Worm (Caenorhabditis elegans) whole organism, L4 larva: Measurements from ENCODE around the gene toca-1.

ENCODE experiments used
- D1046.2 ChIP-seq: fragments of 200-800 bp; sonication (Bioruptor generic); IDR thresholded peaks from 2 replicates; pipeline ENCODE4 v1.3.6; 2022; ENCODE audit warnings: missing genetic modification characterization, missing compliant biosample characterization
- F49E8.2 ChIP-seq: sonication (generic microtip); optimal IDR thresholded peaks from 2 replicates; lab custom pipeline; 2016; ENCODE audit warnings: missing compliant biosample characterization, mild to moderate bottlenecking, missing genetic modification characterization, borderline replicate concordance
- T20F7.1 ChIP-seq: fragments of 200-800 bp; sonication (Bioruptor generic); optimal IDR thresholded peaks from 2 replicates; lab custom pipeline; 2018; ENCODE audit warnings: mild to moderate bottlenecking, missing genetic modification characterization, missing compliant biosample characterization
- ZK337.2 ChIP-seq: fragments of 200-800 bp; sonication (Bioruptor generic); IDR thresholded peaks from 2 replicates; pipeline ENCODE4 v1.3.6; 2022; ENCODE audit warnings: missing genetic modification reagents, missing genetic modification characterization, missing compliant biosample characterization
- aha-1 ChIP-seq: fragments of 150-350 bp; peaks from one replicate; lab custom pipeline; 2014; ENCODE audit warnings: missing biosample characterization, missing genetic modification characterization
- ama-1 ChIP-seq: fragments of 150-350 bp; optimal IDR thresholded peaks from 2 replicates; lab custom pipeline; 2014; ENCODE audit warnings: inconsistent platforms, mixed read lengths
- ceh-62 ChIP-seq: sonication (generic microtip); optimal IDR thresholded peaks from 2 replicates; lab custom pipeline; 2017; ENCODE audit warnings: missing biosample characterization, missing genetic modification characterization
- ces-1 ChIP-seq: fragments of 150-350 bp; sonication (generic microtip); optimal IDR thresholded peaks from 4 replicates; lab custom pipeline; 2014; ENCODE audit warnings: missing biosample characterization, missing genetic modification reagents, missing genetic modification characterization
- cey-2 ChIP-seq: sonication (generic microtip); optimal IDR thresholded peaks from 3 replicates; lab custom pipeline; 2017; ENCODE audit warnings: missing genetic modification characterization, mild to moderate bottlenecking, missing compliant biosample characterization, antibody characterized with exemption, borderline replicate concordance; ENCODE audit not compliant: insufficient read depth
- ctbp-1 ChIP-seq: fragments of 200-800 bp; sonication (Bioruptor generic); IDR thresholded peaks from 2 replicates; pipeline ENCODE4 v1.3.6; 2022; ENCODE audit warnings: missing genetic modification reagents, missing genetic modification characterization, missing compliant biosample characterization
- daf-19 ChIP-seq: fragments of 200-800 bp; sonication (Bioruptor generic); conservative IDR thresholded peaks from 2 replicates; pipeline ENCODE4 v1.3.6; 2022; ENCODE audit warnings: missing genetic modification characterization, missing compliant biosample characterization
- dmd-6 ChIP-seq: fragments of 200-800 bp; sonication (Bioruptor generic); IDR thresholded peaks from 2 replicates; pipeline ENCODE4 v1.3.6; 2022; ENCODE audit warnings: missing genetic modification reagents, missing genetic modification characterization, missing compliant biosample characterization
- dmd-9 ChIP-seq: fragments of 200-800 bp; sonication (Bioruptor generic); IDR thresholded peaks from 2 replicates; pipeline ENCODE4 v1.3.6; 2022; ENCODE audit warnings: missing genetic modification reagents, missing genetic modification characterization, missing compliant biosample characterization
- egl-43 ChIP-seq: fragments of 200-800 bp; sonication (Bioruptor generic); IDR thresholded peaks from 2 replicates; pipeline ENCODE4 v1.3.6; 2022; ENCODE audit warnings: missing genetic modification reagents, missing genetic modification characterization, missing compliant biosample characterization
- fkh-10 ChIP-seq: fragments of 150-350 bp; optimal IDR thresholded peaks from 2 replicates; lab custom pipeline; 2014; ENCODE audit warnings: missing biosample characterization, missing genetic modification reagents, missing genetic modification characterization
- hlh-30 ChIP-seq: sonication (generic microtip); optimal IDR thresholded peaks from 2 replicates; lab custom pipeline; 2017; ENCODE audit warnings: antibody characterized with exemption, mild to moderate bottlenecking, missing genetic modification characterization, missing compliant biosample characterization; ENCODE audit not compliant: insufficient read depth
- hmg-1.1 ChIP-seq: fragments of 200-800 bp; sonication (Bioruptor generic); IDR thresholded peaks from 2 replicates; pipeline ENCODE4 v1.3.6; 2022; ENCODE audit warnings: missing genetic modification reagents, missing genetic modification characterization, missing compliant biosample characterization
- lin-15B ChIP-seq: fragments of 150-350 bp; sonication (generic microtip); optimal IDR thresholded peaks from 3 replicates; lab custom pipeline; 2014; ENCODE audit warnings: missing biosample characterization, missing genetic modification characterization
- lin-38 ChIP-seq: fragments of 200-800 bp; sonication (Bioruptor generic); IDR thresholded peaks from 2 replicates; pipeline ENCODE4 v1.3.6; 2022; ENCODE audit warnings: missing genetic modification reagents, missing genetic modification characterization, missing compliant biosample characterization
- madf-5 ChIP-seq, 2 experiments: fragments of 200-800 bp; sonication (Bioruptor generic); IDR thresholded peaks; 2 replicates each; pipeline ENCODE4 v1.3.6; 2022; ENCODE audit warnings: missing compliant biosample characterization in 2 of 2, missing genetic modification characterization in 2 of 2
- madf-9 ChIP-seq: fragments of 200-800 bp; sonication (Bioruptor generic); conservative IDR thresholded peaks from 2 replicates; pipeline ENCODE4 v1.3.6; 2022; ENCODE audit warnings: missing genetic modification reagents, missing genetic modification characterization, missing compliant biosample characterization
- mxl-3 ChIP-seq: fragments of 200-800 bp; sonication (Bioruptor generic); optimal IDR thresholded peaks from 2 replicates; lab custom pipeline; 2018; ENCODE audit warnings: mild to moderate bottlenecking, missing genetic modification characterization, missing compliant biosample characterization
- nhr-11 ChIP-seq: fragments of 150-350 bp; optimal IDR thresholded peaks from 2 replicates; lab custom pipeline; 2014; ENCODE audit warnings: missing biosample characterization, missing genetic modification characterization
- nhr-237 ChIP-seq: sonication (generic microtip); optimal IDR thresholded peaks from 2 replicates; lab custom pipeline; 2017; ENCODE audit warnings: missing biosample characterization, missing genetic modification characterization
- nhr-28 ChIP-seq: fragments of 150-350 bp; optimal IDR thresholded peaks from 2 replicates; lab custom pipeline; 2014; ENCODE audit warnings: missing biosample characterization, missing genetic modification characterization
- nhr-48 ChIP-seq: sonication (generic microtip); optimal IDR thresholded peaks from 2 replicates; lab custom pipeline; 2016; ENCODE audit warnings: mild to moderate bottlenecking, missing genetic modification characterization, missing compliant biosample characterization
- nhr-77 ChIP-seq: fragments of 150-350 bp; optimal IDR thresholded peaks from 2 replicates; lab custom pipeline; 2014; ENCODE audit warnings: missing biosample characterization, missing genetic modification characterization
- pqm-1 ChIP-seq: sonication (generic microtip); optimal IDR thresholded peaks from 2 replicates; lab custom pipeline; 2017; ENCODE audit warnings: missing biosample characterization, missing genetic modification characterization
- saeg-2 ChIP-seq: fragments of 200-800 bp; sonication (Bioruptor generic); IDR thresholded peaks from 2 replicates; pipeline ENCODE4 v1.3.6; 2022; ENCODE audit warnings: missing genetic modification reagents, missing genetic modification characterization, missing compliant biosample characterization
- set-16 ChIP-seq: fragments of 200-800 bp; sonication (Bioruptor generic); IDR thresholded peaks from 2 replicates; pipeline ENCODE4 v1.3.6; 2022; ENCODE audit warnings: missing genetic modification reagents, missing genetic modification characterization, missing compliant biosample characterization
- spr-1 ChIP-seq: sonication (generic microtip); optimal IDR thresholded peaks from 2 replicates; lab custom pipeline; 2016; ENCODE audit warnings: mild to moderate bottlenecking, missing genetic modification characterization, missing compliant biosample characterization
- tag-97 ChIP-seq: fragments of 200-800 bp; sonication (Bioruptor generic); IDR thresholded peaks from 2 replicates; pipeline ENCODE4 v1.3.6; 2022; ENCODE audit warnings: missing genetic modification characterization, missing compliant biosample characterization
- unc-62 ChIP-seq, 3 experiments: fragments of 150-350 bp in 1 of 3; sonication (generic microtip); optimal IDR thresholded peaks in 2 of 3; peaks in 1 of 3; 1 replicate in 1 of 3; 2 replicates in 2 of 3; lab custom pipeline; 2014 to 2017; ENCODE audit warnings: missing biosample characterization in 3 of 3, missing genetic modification characterization in 3 of 3, missing genetic modification reagents in 3 of 3, missing genotype in 1 of 3
- zag-1 ChIP-seq: fragments of 150-350 bp; optimal IDR thresholded peaks from 2 replicates; lab custom pipeline; 2014; ENCODE audit warnings: missing biosample characterization, missing genetic modification characterization
- zip-2 ChIP-seq: fragments of 150-350 bp; optimal IDR thresholded peaks from 2 replicates; lab custom pipeline; 2014; ENCODE audit warnings: missing biosample characterization, missing genetic modification characterization

Gene toca-1

ce11 chrX:1476005-1476404 is 45.3 kb downstream of the toca-1 start:
- TF ChIP-seq T20F7.1 (GFP tag; lab: Kevin White, UChicago) (no peak), spr-1 (no peak), nhr-11 (tag; lab: Kevin White, UChicago) (no peak), hmg-1.1 (GFP tag; lab: Robert Waterston, UW) (no peak), ctbp-1 (GFP tag; lab: Robert Waterston, UW) (no peak), set-16 (GFP tag; lab: Robert Waterston, UW) (0 out of 2 replicates have a peak, but pooled peaks have one; percentile 15), pqm-1 (tag; lab: Kevin White, UChicago) (no peak), aha-1 (peak; percentile 47), nhr-48 (no peak), ces-1 (no peak), nhr-237 (tag; lab: Kevin White, UChicago) (no peak), dmd-6 (GFP tag; lab: Robert Waterston, UW) (no peak)

DNA sequence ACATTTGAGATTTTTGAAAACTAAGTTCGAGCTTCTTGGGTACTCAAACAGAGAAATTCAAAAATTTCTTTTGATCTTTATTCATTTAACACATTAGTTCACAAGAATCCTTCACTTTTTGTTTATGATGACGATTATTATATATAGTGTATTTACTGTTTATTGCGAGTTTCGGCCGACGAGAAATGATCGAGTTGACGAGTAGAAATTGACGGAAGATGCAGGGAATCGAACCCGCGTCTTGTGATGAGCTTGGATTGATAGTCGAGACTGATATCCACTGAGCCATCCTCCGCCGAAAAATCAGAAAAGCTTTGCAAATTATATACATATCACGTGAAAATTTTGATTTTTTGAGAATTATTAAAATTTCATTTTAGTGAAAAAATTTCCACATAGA is 47.5 kb downstream of the toca-1 start:
- TF ChIP-seq D1046.2 (GFP tag; lab: Robert Waterston, UW) (no peak), madf-5 (GFP tag; IDR thresholded peaks at IDR 0.05; lab: Robert Waterston, UW) (no peak), pqm-1 (tag; lab: Kevin White, UChicago) (no peak), saeg-2 (GFP tag; lab: Robert Waterston, UW) (no peak), zip-2 (tag; lab: Kevin White, UChicago) (no peak), daf-19 (no peak), F49E8.2 (tag; lab: Kevin White, UChicago) (no peak), mxl-3 (GFP tag; lab: Kevin White, UChicago) (no peak)

- TF ChIP-seq ctbp-1 (GFP tag; lab: Robert Waterston, UW) (no peak), lin-38 (GFP tag; lab: Robert Waterston, UW) (no peak), nhr-77 (no peak), cey-2 (no peak), egl-43 (GFP tag; lab: Robert Waterston, UW) (no peak), zag-1 (no peak), T20F7.1 (GFP tag; lab: Kevin White, UChicago) (no peak), tag-97 (GFP tag; lab: Robert Waterston, UW) (no peak), unc-62 (GFP tag; optimal IDR thresholded peaks at IDR 0.05 in 1 of 2; lab: Kevin White, UChicago) (no peak), unc-62 (tag; optimal IDR thresholded peaks at IDR 0.05; lab: Kevin White, UChicago) (no peak), ZK337.2 (GFP tag; lab: Robert Waterston, UW) (no peak), dmd-9 (GFP tag; lab: Robert Waterston, UW) (no peak), madf-9 (GFP tag; lab: Robert Waterston, UW) (no peak), fkh-10 (GFP tag; lab: Kevin White, UChicago) (no peak), nhr-28 (tag; lab: Kevin White, UChicago) (no peak), spr-1 (no peak), lin-15B (tag; lab: Kevin White, UChicago) (no peak), ama-1 (no peak), ceh-62 (no peak), hlh-30 (no peak), set-16 (GFP tag; lab: Robert Waterston, UW) (no peak)
Observed at ce11 chrX:1472880-1473279, 48.4 kb downstream of the toca-1 start, which contains the start of gene D1005.5. Gene D1005.5 (minus strand): TSS chrX:1472980.

DNA sequence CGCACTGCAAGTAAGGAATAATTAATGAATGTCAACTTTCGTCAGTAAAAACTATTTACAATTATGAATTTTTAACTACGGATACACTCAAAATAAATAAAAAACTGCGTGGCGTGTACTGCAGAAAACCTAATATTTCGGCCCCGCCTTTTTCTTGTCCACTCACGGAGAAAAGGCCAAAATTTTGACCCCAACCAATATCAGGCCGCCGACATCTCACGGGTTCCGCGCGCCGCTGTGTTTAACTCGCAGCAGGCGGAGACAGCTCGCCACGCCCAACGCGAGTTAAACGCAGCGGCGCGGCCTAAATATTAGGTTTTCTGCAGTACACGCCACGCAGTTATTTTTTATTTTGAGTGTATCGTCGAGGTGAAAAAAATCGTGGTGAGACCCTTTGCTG is 50.1 kb downstream of the toca-1 start:
- TF ChIP-seq egl-43 (GFP tag; lab: Robert Waterston, UW) (0 out of 2 replicates have a peak, but pooled peaks have one; percentile 38), fkh-10 (GFP tag; lab: Kevin White, UChicago) (no peak)
